Fruit fly (Drosophila melanogaster): ENCODE data around the gene Hpf1.

Gene Hpf1

DNA sequence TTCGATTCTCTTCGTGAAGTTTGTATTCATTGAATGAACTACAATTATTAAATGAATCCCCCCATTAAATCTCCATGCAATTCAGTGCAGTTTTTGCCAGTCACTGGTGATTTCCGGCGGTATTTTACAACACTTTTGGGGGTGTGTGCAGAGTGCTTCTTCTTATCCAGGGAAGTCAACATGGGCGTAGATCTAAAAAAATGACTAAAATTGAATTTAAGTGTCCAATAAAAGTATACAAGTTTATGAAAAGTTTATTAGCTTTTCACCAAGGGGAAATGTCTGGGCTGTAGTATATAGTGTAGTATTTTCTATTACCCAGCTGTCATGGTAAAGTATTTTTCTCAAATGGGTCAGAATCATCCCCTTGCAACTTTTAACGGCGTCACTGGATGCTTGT lies at the start of gene Hpf1 (continued):
- peak; percentile 89 for TF ChIP-seq CG1024 (GFP tag; IDR thresholded peaks at IDR 0.05)
- peak; percentile 95 for TF ChIP-seq chm (GFP tag; IDR thresholded peaks at IDR 0.05)
- peak; percentile 98 for TF ChIP-seq CG3065 (GFP tag; optimal IDR thresholded peaks at IDR 0.05)
- peak; percentile 92 for TF ChIP-seq psq (GFP tag; optimal IDR thresholded peaks at IDR 0.05)
- TF ChIP-seq ATbp (GFP tag; optimal IDR thresholded peaks at IDR 0.05), result peak; percentile 95
- TF ChIP-seq rib (GFP tag; IDR thresholded peaks at IDR 0.05), result peak; percentile 97
- no peak for TF ChIP-seq knrl (GFP tag; IDR thresholded peaks at IDR 0.05; ENCODE audit: partially characterized antibody)
- peak; percentile 98 for TF ChIP-seq esg (GFP tag; conservative IDR thresholded peaks at IDR 0.05)
- TF ChIP-seq Abd-B (GFP tag; optimal IDR thresholded peaks at IDR 0.05), result peak; percentile 98
- TF ChIP-seq CG17359 (tag; optimal IDR thresholded peaks at IDR 0.05), result peak; percentile 98
- peak; percentile 98 for TF ChIP-seq Hr3 (GFP tag; optimal IDR thresholded peaks at IDR 0.05)
- no peak for TF ChIP-seq CG7963 (GFP tag; IDR thresholded peaks at IDR 0.05; ENCODE audit: partially characterized antibody)
- no peak for TF ChIP-seq Trl (optimal IDR thresholded peaks at IDR 0.05)
- peak; percentile 99 for TF ChIP-seq Trl (GFP tag; optimal IDR thresholded peaks at IDR 0.05)
- TF ChIP-seq unpg (GFP tag; optimal IDR thresholded peaks at IDR 0.05), result peak; percentile 99
- TF ChIP-seq CG9797 (GFP tag; optimal IDR thresholded peaks at IDR 0.05), result peak; percentile 29
- peak; percentile 40; the same call in 1 of the 2 replicates for TF ChIP-seq Dref (GFP tag; IDR thresholded peaks at IDR 0.05)
- peak; percentile 97 to 99 for TF ChIP-seq Pdp1 (GFP tag; optimal IDR thresholded peaks at IDR 0.05)
- peak; percentile 97 for TF ChIP-seq Mrtf (GFP tag; IDR thresholded peaks at IDR 0.05)
- peak; percentile 98 for TF ChIP-seq CG10462 (GFP tag; optimal IDR thresholded peaks at IDR 0.05)
- TF ChIP-seq twi (tag; optimal IDR thresholded peaks at IDR 0.05), result peak; percentile 94
- peak; percentile 98 for TF ChIP-seq zfh1 (GFP tag; IDR thresholded peaks at IDR 0.05)
- TF ChIP-seq CG18619 (GFP tag; optimal IDR thresholded peaks at IDR 0.05), result peak; percentile 98
- TF ChIP-seq CG6175 (GFP tag; IDR thresholded peaks at IDR 0.05), result peak; percentile 94
- TF ChIP-seq Hsf (GFP tag; optimal IDR thresholded peaks at IDR 0.05), result peak; percentile 99
- peak; percentile 94 for TF ChIP-seq sima (GFP tag; optimal IDR thresholded peaks at IDR 0.05)
- peak; percentile 99 for TF ChIP-seq CG7786 (GFP tag; optimal IDR thresholded peaks at IDR 0.05)
- TF ChIP-seq Aef1 (GFP tag; IDR thresholded peaks at IDR 0.05), result peak; percentile 98
- TF ChIP-seq Vsx1 (GFP tag; optimal IDR thresholded peaks at IDR 0.05), result peak; percentile 94
- TF ChIP-seq lmd (GFP tag; IDR thresholded peaks at IDR 0.05), result peak; percentile 98
- TF ChIP-seq CG18476 (GFP tag; optimal IDR thresholded peaks at IDR 0.05), result peak; percentile 96
- peak; percentile 98 for TF ChIP-seq CG1602 (GFP tag; optimal IDR thresholded peaks at IDR 0.05)
- peak; percentile 99 for TF ChIP-seq row (GFP tag; IDR thresholded peaks at IDR 0.05)
- TF ChIP-seq Ets65A (GFP tag), result peak; percentile 100
- peak; percentile 94 for TF ChIP-seq CG3407 (GFP tag; optimal IDR thresholded peaks at IDR 0.05)
- TF ChIP-seq z (GFP tag; IDR thresholded peaks at IDR 0.05), result peak; percentile 53; the same call in 1 of the 3 replicates
- peak; percentile 98 for TF ChIP-seq eyg (GFP tag; optimal IDR thresholded peaks at IDR 0.05)
- TF ChIP-seq pita (GFP tag; optimal IDR thresholded peaks at IDR 0.05), result no peak
- peak; percentile 97 for TF ChIP-seq da (GFP tag; optimal IDR thresholded peaks at IDR 0.05)
- TF ChIP-seq CG5180 (GFP tag; optimal IDR thresholded peaks at IDR 0.05), result peak; percentile 88
- no peak for TF ChIP-seq HLHmδ (GFP tag; optimal IDR thresholded peaks at IDR 0.05)
- TF ChIP-seq slou (GFP tag; optimal IDR thresholded peaks at IDR 0.05), result peak; percentile 96
- peak; percentile 94 for TF ChIP-seq Spps (tag; optimal IDR thresholded peaks at IDR 0.05)
- peak; percentile 98 for TF ChIP-seq HHEX (GFP tag; optimal IDR thresholded peaks at IDR 0.05)
- TF ChIP-seq ara (GFP tag; IDR thresholded peaks at IDR 0.05), result peak; percentile 96
- TF ChIP-seq ro (GFP tag; IDR thresholded peaks at IDR 0.05), result peak; percentile 92
- peak; percentile 97 for TF ChIP-seq CG18764 (GFP tag; optimal IDR thresholded peaks at IDR 0.05)
- 0 out of 2 replicates have a peak, but pooled peaks have one; percentile 29 for TF ChIP-seq CG42726 (GFP tag; IDR thresholded peaks at IDR 0.05; ENCODE audit: partially characterized antibody)
- TF ChIP-seq wek (GFP tag; optimal IDR thresholded peaks at IDR 0.05), result peak; percentile 99
- no peak for TF ChIP-seq hkb (optimal IDR thresholded peaks at IDR 0.05)
- peak; percentile 98 for TF ChIP-seq hkb (GFP tag; IDR thresholded peaks at IDR 0.05)
- TF ChIP-seq B-H1 (GFP tag; IDR thresholded peaks at IDR 0.05), result peak; percentile 97

Measured in whole organism, embryonic.